Fruit fly (Drosophila melanogaster): ENCODE measurements around the gene CG42371.
A peak's percentile ranks its signal among the peaks of the same experiment; 100 is the strongest.

CG42371 gene

dm6 chr2L:2175090-2175830, 41.8 kb downstream of the CG42371 start:
- peak; percentile 22; the same call in 1 of the 3 replicates for TF ChIP-seq Aef1 (GFP tag; IDR thresholded peaks at IDR 0.05)
- TF ChIP-seq CG2199 (GFP tag; IDR thresholded peaks at IDR 0.05): peak; percentile 74; the same call in 1 of the 3 replicates
- TF ChIP-seq Drgx (GFP tag; IDR thresholded peaks at IDR 0.05): 0 out of 2 replicates have a peak, but pooled peaks have one; percentile 45
- 0 out of 2 replicates have a peak, but pooled peaks have one; percentile 18 for TF ChIP-seq Scr (GFP tag; IDR thresholded peaks at IDR 0.05; ENCODE audit: partially characterized antibody)
- peak in 1 of 2 experiments; percentile 54 for TF ChIP-seq Hr78 (GFP tag; optimal IDR thresholded peaks at IDR 0.05)
- TF ChIP-seq sd (tag; optimal IDR thresholded peaks at IDR 0.05): peak; percentile 86
- peak; percentile 85 for TF ChIP-seq CG3163 (GFP tag; optimal IDR thresholded peaks at IDR 0.05)
- no peak for TF ChIP-seq CG10543 (GFP tag; optimal IDR thresholded peaks at IDR 0.05)
- TF ChIP-seq repo (GFP tag; optimal IDR thresholded peaks at IDR 0.05): no peak
- TF ChIP-seq knrl (GFP tag; IDR thresholded peaks at IDR 0.05; ENCODE audit: partially characterized antibody): 0 out of 3 replicates have a peak, but pooled peaks have one; percentile 11
- TF ChIP-seq rib (GFP tag; IDR thresholded peaks at IDR 0.05): peak; percentile 33; the same call in 1 of the 2 replicates
- TF ChIP-seq CG4707 (GFP tag; optimal IDR thresholded peaks at IDR 0.05): peak; percentile 18
- TF ChIP-seq CG2889 (GFP tag; IDR thresholded peaks at IDR 0.05): no peak
- TF ChIP-seq gem (tag; optimal IDR thresholded peaks at IDR 0.05): peak; percentile 2
- TF ChIP-seq scrt (GFP tag; optimal IDR thresholded peaks at IDR 0.05): no peak
- TF ChIP-seq Eip74EF (GFP tag; optimal IDR thresholded peaks at IDR 0.05): peak in 1 of 2 experiments; percentile 94
- peak; percentile 21 for TF ChIP-seq chn (GFP tag; optimal IDR thresholded peaks at IDR 0.05)
- peak in 1 of 2 experiments; percentile 1 for TF ChIP-seq Pdp1 (GFP tag; optimal IDR thresholded peaks at IDR 0.05)
- 0 out of 3 replicates have a peak, but pooled peaks have one; percentile 8 for TF ChIP-seq row (GFP tag; IDR thresholded peaks at IDR 0.05)
- 0 out of 2 replicates have a peak, but pooled peaks have one; percentile 3 for TF ChIP-seq MBD-R2 (GFP tag; IDR thresholded peaks at IDR 0.05)
- TF ChIP-seq ci (GFP tag; IDR thresholded peaks at IDR 0.05): 0 out of 3 replicates have a peak, but pooled peaks have one; percentile 32
- TF ChIP-seq CG30431 (GFP tag; optimal IDR thresholded peaks at IDR 0.05): no peak
- TF ChIP-seq CG1832 (GFP tag; optimal IDR thresholded peaks at IDR 0.05): peak; percentile 74
- 0 out of 2 replicates have a peak, but pooled peaks have one; percentile 4 for TF ChIP-seq Rfx (GFP tag; IDR thresholded peaks at IDR 0.05)
- TF ChIP-seq Trl (optimal IDR thresholded peaks at IDR 0.05): peak; percentile 77 to 85
- no peak for TF ChIP-seq Trl (GFP tag; optimal IDR thresholded peaks at IDR 0.05)
- TF ChIP-seq vvl (GFP tag; IDR thresholded peaks at IDR 0.05): peak; percentile 58
- peak; percentile 61 for TF ChIP-seq kni (GFP tag; optimal IDR thresholded peaks at IDR 0.05)
- TF ChIP-seq aop (GFP tag; IDR thresholded peaks at IDR 0.05): peak; percentile 92
- TF ChIP-seq CG15011 (GFP tag; optimal IDR thresholded peaks at IDR 0.05): no peak
- peak; percentile 63 for TF ChIP-seq oc (tag; optimal IDR thresholded peaks at IDR 0.05)
- peak; percentile 29 for TF ChIP-seq CG2120 (GFP tag; optimal IDR thresholded peaks at IDR 0.05)
- TF ChIP-seq CG10431 (GFP tag; optimal IDR thresholded peaks at IDR 0.05): no peak
- TF ChIP-seq CG9437 (GFP tag; optimal IDR thresholded peaks at IDR 0.05): peak; percentile 74
- peak; percentile 83 for TF ChIP-seq sens (GFP tag)
- TF ChIP-seq CG4360 (GFP tag; IDR thresholded peaks at IDR 0.05): peak; percentile 90
- TF ChIP-seq CG17385 (GFP tag; optimal IDR thresholded peaks at IDR 0.05): peak; percentile 71
- TF ChIP-seq CG8478 (optimal IDR thresholded peaks at IDR 0.05): peak; percentile 78
- peak; percentile 49 for TF ChIP-seq nom (GFP tag; optimal IDR thresholded peaks at IDR 0.05)
- peak; percentile 91 for TF ChIP-seq cg (GFP tag; optimal IDR thresholded peaks at IDR 0.05)
- peak; percentile 81 for TF ChIP-seq CG12769 (tag; optimal IDR thresholded peaks at IDR 0.05)
- no peak for TF ChIP-seq disco-r (GFP tag; optimal IDR thresholded peaks at IDR 0.05)
- 0 out of 2 replicates have a peak, but pooled peaks have one; percentile 28 for TF ChIP-seq bbx (GFP tag; IDR thresholded peaks at IDR 0.05; ENCODE audit: partially characterized antibody)
- no peak for TF ChIP-seq CG2678 (tag; optimal IDR thresholded peaks at IDR 0.05)
- TF ChIP-seq chinmo (GFP tag; IDR thresholded peaks at IDR 0.05; ENCODE audit: partially characterized antibody): peak; percentile 80; the same call in 3 of the 4 replicates
- TF ChIP-seq crol (GFP tag; IDR thresholded peaks at IDR 0.05): peak; percentile 84
- peak; percentile 30 for TF ChIP-seq pros (GFP tag; optimal IDR thresholded peaks at IDR 0.05)
- TF ChIP-seq CG16863 (GFP tag; optimal IDR thresholded peaks at IDR 0.05): no peak

Data from whole organism, embryonic.